Worm (Caenorhabditis elegans) whole organism, L2 larva: ENCODE results near the gene C46A5.6.
A peak's percentile ranks its signal among the peaks of the same experiment; 100 is the strongest.

Experiments used
- C34F6.9 ChIP-seq: fragments of 150-350 bp; optimal IDR thresholded peaks from 2 replicates; lab custom pipeline; 2014; ENCODE audit warnings: missing biosample characterization, missing genetic modification characterization
- F13H6.1 ChIP-seq: sonication (generic microtip); optimal IDR thresholded peaks from 2 replicates; lab custom pipeline; 2016; ENCODE audit warnings: missing genetic modification characterization, missing compliant biosample characterization
- R02D3.7 ChIP-seq: fragments of 150-350 bp; optimal IDR thresholded peaks from 2 replicates; lab custom pipeline; 2014; ENCODE audit warnings: missing biosample characterization, missing genetic modification characterization
- Y55F3AM.14 ChIP-seq: fragments of 200-800 bp; sonication (Bioruptor generic); optimal IDR thresholded peaks from 2 replicates; lab custom pipeline; 2018; ENCODE audit warnings: mild to moderate bottlenecking, missing genetic modification characterization, missing compliant biosample characterization
- ZK546.5 ChIP-seq: sonication (generic microtip); optimal IDR thresholded peaks from 2 replicates; lab custom pipeline; 2017; ENCODE audit warnings: missing biosample characterization, missing genetic modification characterization
- alr-1 ChIP-seq: fragments of 150-350 bp; optimal IDR thresholded peaks from 2 replicates; lab custom pipeline; 2014; ENCODE audit warnings: missing biosample characterization, missing genetic modification characterization
- aly-2 ChIP-seq: fragments of 150-350 bp; optimal IDR thresholded peaks from 2 replicates; lab custom pipeline; 2014; ENCODE audit warnings: missing biosample characterization, missing genetic modification characterization
- ama-1 ChIP-seq: fragments of 150-350 bp; optimal IDR thresholded peaks from 2 replicates; lab custom pipeline; 2018; ENCODE audit warnings: inconsistent platforms
- blmp-1 ChIP-seq: sonication (generic microtip); optimal IDR thresholded peaks from 2 replicates; lab custom pipeline; 2017; ENCODE audit warnings: missing genetic modification characterization, mild to moderate bottlenecking, missing compliant biosample characterization, antibody characterized with exemption, moderate library complexity; ENCODE audit not compliant: insufficient read depth
- ceh-16 ChIP-seq: fragments of 150-350 bp; optimal IDR thresholded peaks from 2 replicates; lab custom pipeline; 2014; ENCODE audit warnings: missing biosample characterization, missing genetic modification characterization
- ceh-82 ChIP-seq: fragments of 150-350 bp; optimal IDR thresholded peaks from 2 replicates; lab custom pipeline; 2014; ENCODE audit warnings: missing biosample characterization, missing genetic modification characterization
- crh-2 ChIP-seq: sonication (generic microtip); optimal IDR thresholded peaks from 2 replicates; lab custom pipeline; 2017; ENCODE audit warnings: missing biosample characterization, missing genetic modification characterization
- dmd-4 ChIP-seq: sonication (generic microtip); optimal IDR thresholded peaks from 2 replicates; lab custom pipeline; 2017; ENCODE audit warnings: missing biosample characterization, missing genetic modification characterization
- egl-27 ChIP-seq: sonication (generic microtip); optimal IDR thresholded peaks from 3 replicates; lab custom pipeline; 2017; ENCODE audit warnings: missing biosample characterization, missing genetic modification reagents, missing genetic modification characterization
- elt-1 ChIP-seq: fragments of 150-350 bp; optimal IDR thresholded peaks from 2 replicates; lab custom pipeline; 2014; ENCODE audit warnings: missing biosample characterization, missing genetic modification characterization
- elt-3 ChIP-seq: sonication (generic microtip); optimal IDR thresholded peaks from 2 replicates; lab custom pipeline; 2017; ENCODE audit warnings: missing biosample characterization, missing genetic modification characterization
- fos-1 ChIP-seq: fragments of 150-350 bp; optimal IDR thresholded peaks from 2 replicates; lab custom pipeline; 2014; ENCODE audit warnings: missing biosample characterization, missing genetic modification characterization
- gmeb-1 ChIP-seq: fragments of 150-350 bp; optimal IDR thresholded peaks from 2 replicates; lab custom pipeline; 2014; ENCODE audit warnings: missing biosample characterization, missing genetic modification characterization
- lin-13 ChIP-seq: fragments of 150-350 bp; optimal IDR thresholded peaks from 2 replicates; lab custom pipeline; 2014; ENCODE audit warnings: missing biosample characterization, missing genetic modification reagents, missing genetic modification characterization
- lin-39 ChIP-seq: fragments of 150-350 bp; optimal IDR thresholded peaks from 2 replicates; lab custom pipeline; 2014; ENCODE audit warnings: missing biosample characterization, missing genetic modification reagents, missing genetic modification characterization
- lsy-2 ChIP-seq, 2 experiments: fragments of 150-350 bp in 1 of 2; sonication (generic microtip) in 1 of 2; optimal IDR thresholded peaks; 2 replicates each; lab custom pipeline; 2014 to 2017; ENCODE audit warnings: missing biosample characterization in 2 of 2, missing genetic modification characterization in 2 of 2
- mab-5 ChIP-seq: fragments of 150-350 bp; optimal IDR thresholded peaks from 2 replicates; lab custom pipeline; 2014; ENCODE audit warnings: missing biosample characterization, missing genetic modification characterization
- mdl-1 ChIP-seq, 2 experiments: fragments of 150-350 bp in 1 of 2; sonication (generic microtip) in 1 of 2; optimal IDR thresholded peaks; 2 replicates each; lab custom pipeline; 2017; ENCODE audit warnings: missing biosample characterization in 2 of 2, missing genetic modification characterization in 2 of 2
- nhr-10 ChIP-seq: sonication (generic microtip); optimal IDR thresholded peaks from 2 replicates; lab custom pipeline; 2017; ENCODE audit warnings: missing biosample characterization, missing genetic modification characterization
- nhr-11 ChIP-seq: fragments of 150-350 bp; optimal IDR thresholded peaks from 2 replicates; lab custom pipeline; 2014; ENCODE audit warnings: missing biosample characterization, missing genetic modification characterization
- nhr-12 ChIP-seq: fragments of 150-350 bp; optimal IDR thresholded peaks from 2 replicates; lab custom pipeline; 2014; ENCODE audit warnings: missing biosample characterization, missing genetic modification characterization
- nhr-129 ChIP-seq: fragments of 150-350 bp; optimal IDR thresholded peaks from 2 replicates; lab custom pipeline; 2014; ENCODE audit warnings: missing biosample characterization, missing genetic modification characterization
- nhr-21 ChIP-seq: fragments of 150-350 bp; optimal IDR thresholded peaks from 2 replicates; lab custom pipeline; 2014; ENCODE audit warnings: missing biosample characterization, missing genetic modification characterization
- nhr-23 ChIP-seq: fragments of 150-350 bp; optimal IDR thresholded peaks from 2 replicates; lab custom pipeline; 2014; ENCODE audit warnings: missing biosample characterization, missing genetic modification reagents, missing genetic modification characterization
- nhr-237 ChIP-seq: fragments of 150-350 bp; optimal IDR thresholded peaks from 2 replicates; lab custom pipeline; 2014; ENCODE audit warnings: missing biosample characterization, missing genetic modification characterization
- nhr-25 ChIP-seq: fragments of 150-350 bp; sonication (generic microtip); optimal IDR thresholded peaks from 3 replicates; lab custom pipeline; 2014; ENCODE audit warnings: missing biosample characterization, missing genetic modification characterization
- nhr-6 ChIP-seq: fragments of 150-350 bp; optimal IDR thresholded peaks from 2 replicates; lab custom pipeline; 2014; ENCODE audit warnings: missing biosample characterization, missing genetic modification characterization
- nhr-77 ChIP-seq: fragments of 150-350 bp; optimal IDR thresholded peaks from 2 replicates; lab custom pipeline; 2014; ENCODE audit warnings: missing biosample characterization, missing genetic modification characterization
- peb-1 ChIP-seq: fragments of 150-350 bp; optimal IDR thresholded peaks from 2 replicates; lab custom pipeline; 2014; ENCODE audit warnings: missing biosample characterization, missing genetic modification characterization
- sem-4 ChIP-seq: fragments of 150-350 bp; optimal IDR thresholded peaks from 2 replicates; lab custom pipeline; 2014; ENCODE audit warnings: missing biosample characterization, missing genetic modification reagents, missing genetic modification characterization
- skn-1 ChIP-seq: sonication (generic microtip); optimal IDR thresholded peaks from 2 replicates; lab custom pipeline; 2017; ENCODE audit warnings: missing biosample characterization, missing genetic modification characterization
- sma-3 ChIP-seq: sonication (generic microtip); optimal IDR thresholded peaks from 2 replicates; lab custom pipeline; 2016; ENCODE audit warnings: missing genetic modification reagents, missing genetic modification characterization, missing compliant biosample characterization
- sma-9 ChIP-seq, 2 experiments: fragments of 150-350 bp in 1 of 2; sonication (generic microtip) in 1 of 2; optimal IDR thresholded peaks; 2 replicates each; lab custom pipeline; 2014 to 2016; ENCODE audit warnings: missing genetic modification characterization in 2 of 2, mild to moderate bottlenecking in 1 of 2, missing biosample characterization in 1 of 2, missing compliant biosample characterization in 1 of 2, missing genetic modification reagents in 1 of 2, moderate library complexity in 1 of 2
- snpc-4 ChIP-seq: fragments of 150-350 bp; optimal IDR thresholded peaks from 2 replicates; lab custom pipeline; 2014; ENCODE audit warnings: missing biosample characterization, missing genetic modification characterization
- unc-39 ChIP-seq: fragments of 150-350 bp; optimal IDR thresholded peaks from 2 replicates; lab custom pipeline; 2014; ENCODE audit warnings: missing biosample characterization, missing genetic modification characterization
- unc-55 ChIP-seq: fragments of 150-350 bp; sonication (generic microtip); optimal IDR thresholded peaks from 3 replicates; lab custom pipeline; 2014; ENCODE audit warnings: missing biosample characterization, missing genetic modification reagents, missing genetic modification characterization
- unc-62 ChIP-seq: fragments of 150-350 bp; optimal IDR thresholded peaks from 2 replicates; lab custom pipeline; 2014; ENCODE audit warnings: missing biosample characterization, missing genetic modification reagents, missing genetic modification characterization
- ztf-1 ChIP-seq: fragments of 200-800 bp; sonication (Bioruptor generic); conservative IDR thresholded peaks from 2 replicates; pipeline ENCODE4 v1.3.6; 2022; ENCODE audit warnings: missing genetic modification characterization, missing compliant biosample characterization
- ztf-11 ChIP-seq: sonication (generic microtip); optimal IDR thresholded peaks from 2 replicates; lab custom pipeline; 2017; ENCODE audit warnings: missing biosample characterization, missing genetic modification characterization
- ztf-4 ChIP-seq: fragments of 150-350 bp; optimal IDR thresholded peaks from 2 replicates; lab custom pipeline; 2014; ENCODE audit warnings: missing biosample characterization, missing genetic modification characterization

The C46A5.6 gene

DNA sequence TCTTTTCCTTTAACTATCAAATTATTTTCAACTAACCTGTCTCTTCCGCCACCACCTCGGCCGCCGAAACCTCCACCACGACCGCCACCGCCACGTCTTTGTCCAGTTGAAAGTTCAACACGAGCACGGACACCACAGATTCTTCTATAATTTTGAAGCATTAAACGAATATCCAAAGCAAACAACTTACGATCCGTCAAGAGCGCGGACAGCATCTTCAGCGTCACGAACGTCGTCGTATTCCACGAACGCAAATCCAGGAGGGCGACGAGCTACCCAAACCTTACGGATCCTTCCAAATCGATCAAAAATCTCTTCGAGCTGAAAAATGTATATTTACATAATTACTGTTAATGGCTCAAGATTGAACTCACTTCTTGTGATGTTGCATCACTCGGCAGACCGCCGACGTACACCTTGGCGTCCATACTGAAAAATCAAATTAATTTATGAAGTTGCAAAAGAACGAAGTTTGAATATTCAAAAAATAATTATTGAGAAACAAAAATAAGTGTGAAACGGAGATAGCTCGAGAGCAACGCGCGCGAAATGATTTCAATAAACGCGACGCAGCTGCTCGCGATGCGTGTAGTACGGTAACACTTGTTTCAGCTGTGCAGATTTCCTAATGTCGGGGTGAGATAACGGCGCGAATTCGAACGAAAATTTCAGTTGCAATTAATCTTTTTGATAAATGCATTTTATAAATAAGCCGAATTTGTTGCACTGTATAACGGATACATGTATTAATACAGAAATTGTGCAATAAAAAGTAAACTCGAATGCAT is 27.3 kb upstream of the C46A5.6 start, which contains the start of gene rsp-6 (continued):
- TF ChIP-seq nhr-77 (no peak), aly-2 (tag; lab: Kevin White, UChicago) (no peak), nhr-21 (tag; lab: Kevin White, UChicago) (peak; percentile 67), sma-3 (GFP tag; lab: Kevin White, UChicago) (peak; percentile 82), unc-62 (no peak), crh-2 (tag; lab: Kevin White, UChicago) (peak; percentile 91), elt-3 (no peak), mdl-1 (tag; optimal IDR thresholded peaks at IDR 0.05; lab: Kevin White, UChicago) (peak in 1 of 2 experiments; percentile 62), Y55F3AM.14 (GFP tag; lab: Kevin White, UChicago) (no peak), nhr-12 (tag; lab: Kevin White, UChicago) (no peak), fos-1 (tag; lab: Kevin White, UChicago) (peak; percentile 39), gmeb-1 (tag; lab: Kevin White, UChicago) (peak; percentile 88), mab-5 (tag; lab: Kevin White, UChicago) (peak; percentile 88), F13H6.1 (tag; lab: Kevin White, UChicago) (peak; percentile 76)

ce11 chrIV:7790151-7790691 is 26.6 kb upstream of the C46A5.6 start:
- TF ChIP-seq peb-1 (tag; lab: Kevin White, UChicago): no peak
- no peak for TF ChIP-seq ceh-82 (tag; lab: Kevin White, UChicago)

- TF ChIP-seq gmeb-1 (tag; lab: Kevin White, UChicago) (peak; percentile 61), nhr-129 (peak; percentile 71), egl-27 (tag; lab: Kevin White, UChicago) (no peak), ZK546.5 (tag; lab: Kevin White, UChicago) (no peak), ama-1 (lab: Kevin White, UChicago) (peak; percentile 86), lsy-2 (tag; optimal IDR thresholded peaks at IDR 0.05; lab: Kevin White, UChicago) (peak in 1 of 2 experiments; percentile 73), elt-3 (no peak), nhr-12 (tag; lab: Kevin White, UChicago) (no peak), alr-1 (tag; lab: Kevin White, UChicago) (no peak), nhr-10 (tag; lab: Kevin White, UChicago) (no peak), crh-2 (tag; lab: Kevin White, UChicago) (peak; percentile 69), elt-1 (no peak), skn-1 (tag; lab: Kevin White, UChicago) (no peak), R02D3.7 (tag; lab: Kevin White, UChicago) (no peak), sma-9 (GFP tag; optimal IDR thresholded peaks at IDR 0.05; lab: Kevin White, UChicago) (peak; percentile 26), sma-9 (tag; optimal IDR thresholded peaks at IDR 0.05; lab: Kevin White, UChicago) (no peak), unc-39 (tag; lab: Kevin White, UChicago) (no peak), lin-13 (GFP tag; lab: Kevin White, UChicago) (peak; percentile 54), nhr-237 (tag; lab: Kevin White, UChicago) (no peak), ztf-1 (GFP tag; lab: Robert Waterston, UW) (no peak), mab-5 (tag; lab: Kevin White, UChicago) (peak; percentile 4), unc-62 (no peak), dmd-4 (tag; lab: Kevin White, UChicago) (no peak), C34F6.9 (tag; lab: Kevin White, UChicago) (peak; percentile 22), sem-4 (tag; lab: Kevin White, UChicago) (no peak), nhr-11 (no peak), fos-1 (tag; lab: Kevin White, UChicago) (no peak), nhr-23 (tag; lab: Kevin White, UChicago) (no peak), ceh-82 (tag; lab: Kevin White, UChicago) (no peak), sma-3 (GFP tag; lab: Kevin White, UChicago) (peak; percentile 61), ceh-16 (tag; lab: Kevin White, UChicago) (no peak), F13H6.1 (tag; lab: Kevin White, UChicago) (peak; percentile 57), nhr-6 (tag; lab: Kevin White, UChicago) (peak; percentile 32), nhr-25 (tag; lab: Kevin White, UChicago) (peak; percentile 65), snpc-4 (tag; lab: Kevin White, UChicago) (no peak), ztf-4 (tag; lab: Kevin White, UChicago) (no peak), unc-55 (peak; percentile 25), Y55F3AM.14 (GFP tag; lab: Kevin White, UChicago) (peak; percentile 27), blmp-1 (tag; lab: Kevin White, UChicago) (no peak), ztf-11 (tag; lab: Kevin White, UChicago) (no peak), peb-1 (tag; lab: Kevin White, UChicago) (no peak), lin-39 (no peak), mdl-1 (tag; optimal IDR thresholded peaks at IDR 0.05; lab: Kevin White, UChicago) (peak; percentile 44 to 65), aly-2 (tag; lab: Kevin White, UChicago) (no peak), nhr-77 (no peak)
Observed at ce11 chrIV:7789521-7789949, 25.9 kb upstream of the C46A5.6 start, which contains the start of gene imp-3. TSS of gene imp-3 (minus strand) at chrIV:7789613.
